Worm (Caenorhabditis elegans) whole organism, midembryonic: ENCODE data around the gene bath-5.

Experiments used
- flt-1 ChIP-seq: fragments of 200-800 bp; sonication (Bioruptor generic); IDR thresholded peaks from 2 replicates; pipeline ENCODE4 v1.3.6; 2022; ENCODE audit warnings: missing genetic modification characterization, missing compliant biosample characterization
- ref-1 ChIP-seq: fragments of 200-800 bp; sonication (Bioruptor generic); conservative IDR thresholded peaks from 2 replicates; pipeline ENCODE4 v1.3.6; 2022; ENCODE audit warnings: missing genetic modification reagents, missing genetic modification characterization, missing compliant biosample characterization
- tab-1 ChIP-seq: fragments of 200-800 bp; sonication (Bioruptor generic); IDR thresholded peaks from 2 replicates; pipeline ENCODE4 v1.3.6; 2022; ENCODE audit warnings: missing genetic modification characterization, missing compliant biosample characterization
- ztf-23 ChIP-seq: fragments of 200-800 bp; sonication (Bioruptor generic); IDR thresholded peaks from 2 replicates; pipeline ENCODE4 v1.3.6; 2022; ENCODE audit warnings: missing genetic modification reagents, missing genetic modification characterization, missing compliant biosample characterization

DNA sequence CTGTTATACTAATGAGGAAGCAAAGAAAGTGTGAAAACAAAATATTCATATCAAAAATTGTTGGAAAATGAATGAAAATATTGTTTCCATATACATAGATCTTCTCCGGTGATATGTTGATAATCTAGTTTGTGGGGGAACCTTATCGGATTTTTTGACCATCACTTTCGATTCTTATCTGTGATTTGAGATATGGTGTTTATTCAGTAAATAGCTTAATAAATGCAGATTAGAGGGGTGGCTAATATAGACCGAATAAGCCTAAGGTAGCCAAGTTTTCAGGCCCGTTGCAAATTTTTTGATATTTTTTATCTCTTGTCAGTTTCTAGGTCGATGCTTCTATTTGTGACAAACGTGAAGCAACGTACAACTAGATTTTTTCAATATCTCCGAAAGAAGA is 39.7 kb upstream of the bath-5 start, which contains the start of gene F07E5.7:
- no peak for TF ChIP-seq ztf-23 (GFP tag; lab: Robert Waterston, UW)
- TF ChIP-seq flt-1 = no peak
- no peak for TF ChIP-seq ref-1 (GFP tag; lab: Robert Waterston, UW)
- TF ChIP-seq tab-1 (GFP tag; lab: Robert Waterston, UW) = no peak
